Worm (Caenorhabditis elegans): ENCODE measurements around the gene C29F4.3.

Gene C29F4.3

DNA sequence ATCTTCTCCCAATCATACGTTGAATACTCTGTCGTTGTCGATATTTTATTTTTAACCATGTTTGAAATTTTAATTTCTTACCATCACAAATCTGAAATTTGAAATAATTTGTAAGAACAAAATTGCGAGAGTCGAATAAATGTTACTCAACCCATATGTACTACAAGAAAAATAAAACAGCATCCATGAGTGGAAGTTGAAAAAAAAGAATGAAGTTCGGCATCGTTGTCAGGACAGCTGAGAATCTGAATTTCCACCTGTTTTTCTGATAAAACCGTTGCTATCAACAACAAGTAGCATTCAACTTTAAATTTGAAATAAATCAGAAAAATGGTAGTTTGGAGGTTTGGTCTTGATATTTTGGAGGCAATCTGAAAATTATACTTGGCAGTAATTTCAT, at the start of gene C29F4.3:
Gene C29F4.3 (minus strand): TSS at position 101 of the 400 bp plus-strand sequence.
- no peak for TF ChIP-seq unc-62 (GFP tag; optimal IDR thresholded peaks at IDR 0.05)

DNA sequence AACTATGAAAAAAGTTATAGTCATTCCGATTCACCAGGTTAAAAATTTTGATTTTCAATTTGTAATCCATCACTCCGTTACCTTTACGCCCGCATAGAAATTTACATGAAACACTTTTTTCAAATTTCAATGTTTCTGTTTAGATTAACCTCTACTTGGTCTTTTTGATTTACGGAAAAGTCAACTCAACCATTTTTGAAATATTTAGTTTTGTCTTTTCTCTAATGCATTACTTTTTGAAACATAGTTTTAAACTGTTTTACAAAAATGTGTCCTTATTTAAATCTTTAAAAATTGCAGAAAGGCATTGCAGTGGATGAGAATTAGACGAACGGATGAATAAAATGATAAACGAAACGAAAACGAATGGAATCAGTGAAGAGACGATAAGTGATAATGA, 49.4 kb upstream of the C29F4.3 start, which contains the start of gene gtl-2:
Gene gtl-2 (plus strand): TSS at position 301 of the 400 bp plus-strand sequence.
- no peak for TF ChIP-seq ceh-100 (GFP tag; IDR thresholded peaks at IDR 0.05)
- TF ChIP-seq ceh-91 (GFP tag; IDR thresholded peaks at IDR 0.05), result no peak
- TF ChIP-seq mcd-1 (GFP tag; IDR thresholded peaks at IDR 0.05), result no peak
- no peak for TF ChIP-seq ceh-40 (GFP tag; IDR thresholded peaks at IDR 0.05)
- no peak for TF ChIP-seq mel-28 (tag; optimal IDR thresholded peaks at IDR 0.05; ENCODE audit: borderline replicate concordance)
- TF ChIP-seq ets-4 (GFP tag; optimal IDR thresholded peaks at IDR 0.05), result no peak
- TF ChIP-seq nhr-27 (tag; optimal IDR thresholded peaks at IDR 0.05), result no peak
- TF ChIP-seq atf-7 (tag; optimal IDR thresholded peaks at IDR 0.05), result no peak
- TF ChIP-seq F23B12.7 (tag; optimal IDR thresholded peaks at IDR 0.05; ENCODE audit: insufficient read depth), result no peak
- TF ChIP-seq nhr-179 (tag; optimal IDR thresholded peaks at IDR 0.05), result no peak
- TF ChIP-seq F37B4.10 (GFP tag; IDR thresholded peaks at IDR 0.05), result no peak
- TF ChIP-seq snpc-3.4 (tag; optimal IDR thresholded peaks at IDR 0.05), result no peak
- no peak for TF ChIP-seq fkh-3 (tag; optimal IDR thresholded peaks at IDR 0.05)
- no peak for TF ChIP-seq let-526 (GFP tag; IDR thresholded peaks at IDR 0.05)
- no peak for TF ChIP-seq B0035.1 (tag; optimal IDR thresholded peaks at IDR 0.05)
- no peak for TF ChIP-seq sea-2 (GFP tag; IDR thresholded peaks at IDR 0.05)
- no peak for TF ChIP-seq ama-1 (optimal IDR thresholded peaks at IDR 0.05)
- no peak for TF ChIP-seq ama-1 (GFP tag; optimal IDR thresholded peaks at IDR 0.05)

DNA sequence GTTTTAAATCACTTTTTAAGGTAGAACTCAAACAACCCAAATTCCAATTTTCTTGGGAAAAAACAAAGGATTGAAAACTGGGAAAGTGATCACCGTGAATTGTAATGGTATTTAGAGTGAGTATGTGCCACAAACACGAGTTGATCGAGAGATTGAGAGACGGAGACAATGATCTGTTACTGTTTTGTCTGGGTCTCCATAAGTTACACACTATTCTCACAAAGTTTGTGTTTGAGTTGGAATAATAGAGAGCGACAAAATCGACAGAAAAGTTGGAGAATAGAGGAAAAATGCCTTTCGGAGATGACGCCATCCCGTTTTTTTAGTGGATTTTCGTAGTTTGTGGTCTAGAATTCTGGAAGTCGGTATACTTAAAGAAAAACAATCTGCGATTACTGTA, 47.5 kb upstream of the C29F4.3 start, which contains the start of gene nhr-7:
Gene nhr-7 (minus strand): TSS at position 101 of the 400 bp plus-strand sequence.
- TF ChIP-seq Y95B8A.8 (GFP tag; IDR thresholded peaks at IDR 0.05) (no peak), nhr-80 (tag; optimal IDR thresholded peaks at IDR 0.05) (no peak), lir-1 (GFP tag; conservative IDR thresholded peaks at IDR 0.05) (no peak), egl-44 (GFP tag; IDR thresholded peaks at IDR 0.05) (no peak), F37B4.10 (GFP tag; IDR thresholded peaks at IDR 0.05) (no peak), sptf-2 (GFP tag; optimal IDR thresholded peaks at IDR 0.05) (no peak), unc-62 (GFP tag; optimal IDR thresholded peaks at IDR 0.05) (no peak), dpl-1 (GFP tag; optimal IDR thresholded peaks at IDR 0.05) (no peak), lin-54 (GFP tag; optimal IDR thresholded peaks at IDR 0.05) (no peak), F52B5.7 (tag; optimal IDR thresholded peaks at IDR 0.05) (no peak), C17E4.6 (GFP tag; IDR thresholded peaks at IDR 0.05) (no peak), lin-40 (tag; optimal IDR thresholded peaks at IDR 0.05) (no peak), C06A6.2 (GFP tag; conservative IDR thresholded peaks at IDR 0.05) (no peak), aptf-3 (GFP tag; IDR thresholded peaks at IDR 0.05) (no peak), egl-18 (GFP tag; IDR thresholded peaks at IDR 0.05) (no peak), somi-1 (GFP tag; optimal IDR thresholded peaks at IDR 0.05) (no peak), pha-4 (tag; optimal IDR thresholded peaks at IDR 0.05) (no peak)

DNA sequence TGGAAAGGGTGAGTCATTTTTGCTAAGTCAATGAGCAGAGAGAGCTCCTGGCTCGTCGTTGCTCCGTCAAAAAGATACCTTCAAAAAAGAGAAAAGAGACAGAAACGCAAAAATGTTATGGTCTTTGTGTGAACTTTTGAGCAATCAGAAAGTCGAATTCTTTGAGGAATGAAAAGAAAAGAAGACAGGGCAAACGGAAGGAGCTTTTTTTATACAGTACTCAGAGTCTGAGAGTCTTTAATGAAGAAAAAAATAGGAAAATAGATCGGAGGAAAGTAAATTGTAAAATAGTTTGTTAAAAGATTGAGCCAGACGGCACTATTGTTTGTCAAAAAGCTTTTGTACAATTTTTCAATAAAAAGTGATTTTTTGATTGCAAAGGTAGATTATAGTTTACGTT, 45.7 kb upstream of the C29F4.3 start:
- TF ChIP-seq tlf-1 (GFP tag; optimal IDR thresholded peaks at IDR 0.05), result no peak
- TF ChIP-seq madf-6 (GFP tag; IDR thresholded peaks at IDR 0.05), result no peak
- TF ChIP-seq F55B11.4 (tag; optimal IDR thresholded peaks at IDR 0.05; ENCODE audit: borderline replicate concordance, insufficient read depth), result no peak
- no peak for TF ChIP-seq ZK185.1 (tag; optimal IDR thresholded peaks at IDR 0.05; ENCODE audit: poor library complexity, severe bottlenecking)
- TF ChIP-seq F23B12.7 (tag; optimal IDR thresholded peaks at IDR 0.05; ENCODE audit: insufficient read depth), result no peak
- TF ChIP-seq ztf-3 (GFP tag; optimal IDR thresholded peaks at IDR 0.05), result no peak
- no peak for TF ChIP-seq lin-54 (GFP tag; optimal IDR thresholded peaks at IDR 0.05)
- no peak for TF ChIP-seq mel-28 (tag; optimal IDR thresholded peaks at IDR 0.05; ENCODE audit: borderline replicate concordance)
- no peak for TF ChIP-seq hmg-20 (GFP tag; IDR thresholded peaks at IDR 0.05)
- no peak for TF ChIP-seq attf-5 (GFP tag; optimal IDR thresholded peaks at IDR 0.05)
- TF ChIP-seq Y53G8AR.9 (GFP tag; conservative IDR thresholded peaks at IDR 0.05), result no peak
